Fruit fly (Drosophila melanogaster) whole organism, embryonic: ENCODE results near the gene anox.

Experiments used
- Atf-2 ChIP-seq: fragments of 200-800 bp; sonication (Bioruptor generic); optimal IDR thresholded peaks from 2 replicates; lab custom pipeline; 2016; ENCODE audit warnings: missing biosample characterization, missing genetic modification characterization
- Bgb ChIP-seq: fragments of 200-800 bp; sonication (Bioruptor generic); IDR thresholded peaks from 2 replicates; pipeline ENCODE4 v1.3.6; 2022; ENCODE audit warnings: missing biosample characterization, missing genetic modification characterization; ENCODE audit not compliant: partially characterized antibody
- Bteb2 ChIP-seq: fragments of 200-800 bp; sonication (Bioruptor generic); optimal IDR thresholded peaks from 2 replicates; lab custom pipeline; 2016; ENCODE audit warnings: missing biosample characterization, missing genetic modification characterization
- CG10462 ChIP-seq: fragments of 200-800 bp; sonication (Bioruptor generic); optimal IDR thresholded peaks from 2 replicates; lab custom pipeline; 2016; ENCODE audit warnings: missing biosample characterization, missing genetic modification characterization
- CG12071 ChIP-seq: fragments of 200-800 bp; sonication (Bioruptor generic); optimal IDR thresholded peaks from 3 replicates; lab custom pipeline; 2018; ENCODE audit warnings: missing biosample characterization, mild to moderate bottlenecking, missing genetic modification characterization
- CG12104 ChIP-seq: fragments of 200-800 bp; sonication (Bioruptor generic); optimal IDR thresholded peaks from 3 replicates; lab custom pipeline; 2016; ENCODE audit warnings: missing biosample characterization, missing genetic modification characterization
- CG15601 ChIP-seq: fragments of 200-800 bp; sonication (Bioruptor generic); optimal IDR thresholded peaks from 3 replicates; lab custom pipeline; 2019; ENCODE audit warnings: missing biosample characterization, mild to moderate bottlenecking, missing genetic modification characterization, moderate library complexity
- CG18262 ChIP-seq: fragments of 200-800 bp; optimal IDR thresholded peaks from 3 replicates; lab custom pipeline; 2019; ENCODE audit warnings: missing biosample characterization, mild to moderate bottlenecking, missing genetic modification characterization, moderate library complexity
- CG1832 ChIP-seq: fragments of 200-800 bp; sonication (Bioruptor generic); optimal IDR thresholded peaks from 2 replicates; lab custom pipeline; 2017; ENCODE audit warnings: missing biosample characterization, mild to moderate bottlenecking, missing genetic modification characterization, inconsistent platforms
- CG2678 ChIP-seq: fragments of 200-800 bp; sonication (Bioruptor generic); optimal IDR thresholded peaks from 3 replicates; lab custom pipeline; 2019; ENCODE audit warnings: missing biosample characterization, mild to moderate bottlenecking, missing genetic modification characterization, moderate library complexity
- CG30431 ChIP-seq: fragments of 200-800 bp; sonication (Bioruptor generic); optimal IDR thresholded peaks from 2 replicates; lab custom pipeline; 2017; ENCODE audit warnings: missing biosample characterization, missing genetic modification characterization
- CG31224 ChIP-seq: fragments of 200-800 bp; sonication (Bioruptor generic); IDR thresholded peaks from 2 replicates; pipeline ENCODE4 v1.3.6; 2022; ENCODE audit warnings: missing biosample characterization, missing genetic modification characterization
- CG3726 ChIP-seq: fragments of 200-800 bp; sonication (Bioruptor generic); IDR thresholded peaks from 3 replicates; pipeline ENCODE4, ENCODE4 v1.3.6; 2022; ENCODE audit warnings: missing biosample characterization, missing genetic modification characterization
- CG4282 ChIP-seq: fragments of 200-800 bp; sonication (Bioruptor generic); optimal IDR thresholded peaks from 2 replicates; lab custom pipeline; 2016; ENCODE audit warnings: missing biosample characterization, missing genetic modification characterization
- CG4854 ChIP-seq: fragments of 200-800 bp; sonication (Bioruptor generic); optimal IDR thresholded peaks from 2 replicates; lab custom pipeline; 2016; ENCODE audit warnings: missing biosample characterization, missing genetic modification characterization, inconsistent platforms
- CG8944 ChIP-seq: fragments of 200-800 bp; sonication (Bioruptor generic); optimal IDR thresholded peaks from 3 replicates; lab custom pipeline; 2016; ENCODE audit warnings: missing biosample characterization, missing genetic modification characterization
- CG9932 ChIP-seq: fragments of 200-800 bp; sonication (Bioruptor generic); IDR thresholded peaks from 2 replicates; pipeline ENCODE4 v1.3.6; 2022; ENCODE audit warnings: missing biosample characterization, missing genetic modification characterization
- D19B ChIP-seq: fragments of 200-800 bp; sonication (Bioruptor generic); optimal IDR thresholded peaks from 2 replicates; lab custom pipeline; 2017; ENCODE audit warnings: missing biosample characterization, mild to moderate bottlenecking, missing genetic modification characterization
- Ets97D ChIP-seq: fragments of 200-800 bp; sonication (Bioruptor generic); optimal IDR thresholded peaks from 3 replicates; lab custom pipeline; 2016; ENCODE audit warnings: missing biosample characterization, missing genetic modification characterization
- Fer1 ChIP-seq: fragments of 200-800 bp; sonication (Bioruptor generic); optimal IDR thresholded peaks from 2 replicates; lab custom pipeline; 2017; ENCODE audit warnings: missing biosample characterization, mild to moderate bottlenecking, missing genetic modification characterization
- Gug ChIP-seq: fragments of 200-800 bp; sonication (Bioruptor generic); IDR thresholded peaks from 4 replicates; pipeline ENCODE4 v1.3.6; 2022; ENCODE audit warnings: missing biosample characterization, missing genetic modification characterization
- H15 ChIP-seq: fragments of 200-800 bp; sonication (Bioruptor generic); IDR thresholded peaks from 3 replicates; pipeline ENCODE4 v1.3.6; 2022; ENCODE audit warnings: missing biosample characterization, missing genetic modification characterization
- HLH54F ChIP-seq: fragments of 200-800 bp; sonication (Bioruptor generic); optimal IDR thresholded peaks from 3 replicates; lab custom pipeline; 2016; ENCODE audit warnings: missing biosample characterization, missing genetic modification characterization
- HmgZ ChIP-seq: fragments of 200-800 bp; sonication (Bioruptor generic); optimal IDR thresholded peaks from 2 replicates; lab custom pipeline; 2018; ENCODE audit warnings: missing biosample characterization, mild to moderate bottlenecking, missing genetic modification characterization
- NC2α ChIP-seq: fragments of 200-800 bp; sonication (Bioruptor generic); optimal IDR thresholded peaks from 2 replicates; lab custom pipeline; 2016; ENCODE audit warnings: missing biosample characterization, missing genetic modification characterization
- Pdp1 ChIP-seq, 2 experiments: fragments of 200-800 bp; sonication (Bioruptor generic); optimal IDR thresholded peaks; 3 replicates each; lab custom pipeline; 2016; ENCODE audit warnings: missing biosample characterization in 2 of 2, missing genetic modification characterization in 2 of 2, mild to moderate bottlenecking in 1 of 2, moderate library complexity in 1 of 2
- Usf ChIP-seq: fragments of 200-800 bp; sonication (Bioruptor generic); optimal IDR thresholded peaks from 2 replicates; lab custom pipeline; 2017; ENCODE audit warnings: missing genotype, missing biosample characterization, missing genetic modification characterization
- ac ChIP-seq: fragments of 200-800 bp; sonication (Bioruptor generic); optimal IDR thresholded peaks from 3 replicates; lab custom pipeline; 2017; ENCODE audit warnings: missing biosample characterization, mild to moderate bottlenecking, missing genetic modification characterization
- caup ChIP-seq: fragments of 200-800 bp; sonication (Bioruptor generic); optimal IDR thresholded peaks from 3 replicates; lab custom pipeline; 2017; ENCODE audit warnings: missing biosample characterization, mild to moderate bottlenecking, missing genetic modification characterization, moderate library complexity; ENCODE audit not compliant: severe bottlenecking
- chif ChIP-seq, 2 experiments: fragments of 200-800 bp; sonication (Bioruptor generic); optimal IDR thresholded peaks; 3 replicates each; lab custom pipeline; 2016; ENCODE audit warnings: missing biosample characterization in 2 of 2, missing genetic modification characterization in 2 of 2
- esg ChIP-seq: fragments of 200-800 bp; sonication (Bioruptor generic); conservative IDR thresholded peaks from 2 replicates; pipeline ENCODE4 v1.3.6; 2022; ENCODE audit warnings: missing biosample characterization, missing genetic modification characterization
- fu2 ChIP-seq: fragments of 200-800 bp; sonication (Bioruptor generic); optimal IDR thresholded peaks from 2 replicates; lab custom pipeline; 2016; ENCODE audit warnings: missing biosample characterization, missing genetic modification characterization
- gcm2 ChIP-seq: fragments of 200-800 bp; sonication (Bioruptor generic); optimal IDR thresholded peaks from 2 replicates; lab custom pipeline; 2016; ENCODE audit warnings: missing biosample characterization, missing genetic modification characterization
- hb ChIP-seq: fragments of 200-800 bp; sonication (Bioruptor generic); IDR thresholded peaks from 3 replicates; pipeline ENCODE4 v1.3.6; 2022; ENCODE audit warnings: missing biosample characterization, missing genetic modification characterization; ENCODE audit not compliant: partially characterized antibody
- jing ChIP-seq: fragments of 200-800 bp; sonication (Bioruptor generic); optimal IDR thresholded peaks from 2 replicates; lab custom pipeline; 2018; ENCODE audit warnings: missing biosample characterization, mild to moderate bottlenecking, missing genetic modification characterization
- lab ChIP-seq: fragments of 200-800 bp; sonication (Bioruptor generic); optimal IDR thresholded peaks from 3 replicates; lab custom pipeline; 2017; ENCODE audit warnings: missing biosample characterization, missing genetic modification characterization, mild to moderate bottlenecking, moderate library complexity, missing genetic modification reagents
- mirr ChIP-seq: fragments of 200-800 bp; sonication (Bioruptor generic); optimal IDR thresholded peaks from 3 replicates; lab custom pipeline; 2018; ENCODE audit warnings: missing biosample characterization, mild to moderate bottlenecking, missing genetic modification characterization
- nerfin-2 ChIP-seq: fragments of 200-800 bp; sonication (Bioruptor generic); IDR thresholded peaks from 2 replicates; pipeline ENCODE4 v1.3.6; 2022; ENCODE audit warnings: missing biosample characterization, missing genetic modification characterization; ENCODE audit not compliant: partially characterized antibody
- pb ChIP-seq: fragments of 200-800 bp; sonication (Bioruptor generic); optimal IDR thresholded peaks from 3 replicates; lab custom pipeline; 2016; ENCODE audit warnings: missing biosample characterization, missing genetic modification characterization
- psq ChIP-seq: fragments of 200-800 bp; sonication (Bioruptor generic); optimal IDR thresholded peaks from 2 replicates; lab custom pipeline; 2017; ENCODE audit warnings: missing biosample characterization, missing genetic modification characterization
- row ChIP-seq: fragments of 200-800 bp; sonication (Bioruptor generic); IDR thresholded peaks from 3 replicates; pipeline ENCODE4 v1.3.6; 2022; ENCODE audit warnings: missing biosample characterization, missing genetic modification characterization
- salm ChIP-seq: fragments of 200-800 bp; sonication (Bioruptor generic); optimal IDR thresholded peaks from 2 replicates; lab custom pipeline; 2018; ENCODE audit warnings: missing biosample characterization, mild to moderate bottlenecking, missing genetic modification characterization
- sc ChIP-seq, 3 experiments: fragments of >200 bp in 2 of 3; fragments of 200-800 bp in 1 of 3; sonication (Bioruptor generic) in 1 of 3; optimal IDR thresholded peaks; 2 replicates in 2 of 3; 3 replicates in 1 of 3; lab custom pipeline; 2017; ENCODE audit warnings: mild to moderate bottlenecking in 1 of 3, missing biosample characterization in 1 of 3, missing genetic modification characterization in 1 of 3, missing genetic modification reagents in 1 of 3
- sens-2 ChIP-seq: fragments of 200-800 bp; sonication (Bioruptor generic); IDR thresholded peaks from 2 replicates; pipeline ENCODE4 v1.3.6; 2022; ENCODE audit warnings: missing biosample characterization, missing genetic modification characterization
- seq ChIP-seq: fragments of 200-800 bp; sonication (Bioruptor generic); IDR thresholded peaks from 2 replicates; pipeline ENCODE4 v1.3.6; 2022; ENCODE audit warnings: missing biosample characterization, missing genetic modification characterization
- shn ChIP-seq: fragments of 200-800 bp; sonication (Bioruptor generic); optimal IDR thresholded peaks from 3 replicates; lab custom pipeline; 2016; ENCODE audit warnings: missing biosample characterization, missing genetic modification characterization
- so ChIP-seq: fragments of 200-800 bp; sonication (Bioruptor generic); IDR thresholded peaks from 3 replicates; pipeline ENCODE4 v1.3.6; 2022; ENCODE audit warnings: missing biosample characterization, missing genetic modification characterization
- zen2 ChIP-seq: fragments of 200-800 bp; sonication (Bioruptor generic); IDR thresholded peaks from 3 replicates; pipeline ENCODE4 v1.3.6; 2022; ENCODE audit warnings: missing biosample characterization, missing genetic modification characterization; ENCODE audit not compliant: partially characterized antibody
- zfh1 ChIP-seq: fragments of 200-800 bp; sonication (Bioruptor generic); IDR thresholded peaks from 3 replicates; pipeline ENCODE4 v1.3.6; 2022; ENCODE audit warnings: missing biosample characterization, missing genetic modification characterization

The anox gene

DNA sequence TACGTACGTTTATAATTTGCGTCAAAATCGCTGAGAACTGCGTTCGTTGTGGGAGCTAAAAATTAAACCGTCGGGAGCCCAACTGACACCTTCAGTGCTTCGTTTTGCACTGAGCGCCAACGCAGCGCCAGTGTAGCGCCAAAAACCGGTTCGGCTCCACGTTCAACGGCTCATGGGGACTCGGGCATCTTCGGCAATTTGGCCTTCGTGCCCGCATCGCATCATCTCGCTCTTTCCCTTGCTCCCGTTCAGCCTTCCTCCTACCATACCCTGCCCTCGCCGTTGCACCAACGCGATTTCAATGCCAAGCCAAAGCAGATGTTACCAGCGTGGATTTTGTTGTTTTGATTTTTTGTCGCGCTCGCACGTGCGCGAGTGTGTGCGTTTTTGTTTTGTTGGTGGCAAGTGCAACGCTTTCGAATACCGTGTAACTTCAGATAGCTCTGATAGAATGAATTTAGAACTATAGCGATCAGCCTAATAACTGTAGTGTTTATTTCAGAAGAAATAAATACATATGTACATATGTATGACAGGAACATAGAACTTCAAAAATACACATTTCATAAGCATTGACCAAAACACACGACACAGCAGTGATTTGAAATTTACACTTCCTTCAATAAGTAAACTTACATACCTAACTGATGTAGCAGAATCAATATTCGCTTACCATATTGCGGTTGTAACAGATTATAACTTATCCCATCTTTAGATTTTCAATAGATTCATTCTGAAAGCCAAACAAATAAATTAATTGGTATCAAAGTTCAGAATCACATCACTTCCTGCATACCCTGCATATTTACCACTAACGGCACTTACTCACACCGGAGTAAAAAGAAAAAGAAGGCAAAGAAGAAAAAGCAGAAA is 37.8 kb downstream of the anox start, which contains the start of gene Mnr (continued):
- no peak for TF ChIP-seq Ets97D
- TF ChIP-seq CG31224 (GFP tag; lab: Robert Waterston, UW) = no peak
- no peak for TF ChIP-seq esg (GFP tag; lab: Robert Waterston, UW)
- TF ChIP-seq CG12104 (GFP tag; lab: Kevin White, UChicago) = no peak
- no peak for TF ChIP-seq CG8944 (GFP tag; lab: Kevin White, UChicago)
- TF ChIP-seq CG10462 (GFP tag; lab: Kevin White, UChicago) = no peak
- no peak for TF ChIP-seq ac (GFP tag; lab: Kevin White, UChicago)
- no peak for TF ChIP-seq zfh1 (GFP tag; lab: Robert Waterston, UW)
- no peak for TF ChIP-seq Bteb2 (GFP tag; lab: Kevin White, UChicago)
- TF ChIP-seq NC2α (GFP tag; lab: Kevin White, UChicago) = no peak
- no peak for TF ChIP-seq nerfin-2 (GFP tag; lab: Robert Waterston, UW)
- TF ChIP-seq jing (GFP tag; lab: Kevin White, UChicago) = no peak
- TF ChIP-seq lab = peak; percentile 25
- TF ChIP-seq Pdp1 (GFP tag; optimal IDR thresholded peaks at IDR 0.05; lab: Kevin White, UChicago) = peak in 1 of 2 experiments; percentile 38
- peak; percentile 71 for TF ChIP-seq CG1832 (GFP tag; lab: Kevin White, UChicago)
- no peak; the same call in 1 of the 2 replicates for TF ChIP-seq CG9932 (GFP tag; lab: Robert Waterston, UW)
- TF ChIP-seq Usf = no peak
- peak; percentile 28 for TF ChIP-seq gcm2
- peak; percentile 14 for TF ChIP-seq CG18262 (tag; lab: Kevin White, UChicago)
- TF ChIP-seq CG12071 (GFP tag; lab: Kevin White, UChicago) = no peak
- TF ChIP-seq pb (GFP tag; lab: Kevin White, UChicago) = no peak
- no peak for TF ChIP-seq hb (GFP tag; lab: Robert Waterston, UW)
- no peak for TF ChIP-seq fu2 (GFP tag; lab: Kevin White, UChicago)
- no peak for TF ChIP-seq row (GFP tag; lab: Robert Waterston, UW)
- peak; percentile 20 for TF ChIP-seq Fer1 (GFP tag; lab: Kevin White, UChicago)
- TF ChIP-seq Bgb (GFP tag; lab: Robert Waterston, UW) = peak; percentile 43; the same call in 1 of the 2 replicates
- no peak for TF ChIP-seq HLH54F (GFP tag; lab: Kevin White, UChicago)
- no peak for TF ChIP-seq HmgZ (tag; lab: Kevin White, UChicago)
- no peak for TF ChIP-seq sens-2 (GFP tag; lab: Robert Waterston, UW)
- no peak for TF ChIP-seq CG3726
- TF ChIP-seq shn (GFP tag; lab: Kevin White, UChicago) = no peak
- no peak for TF ChIP-seq psq (GFP tag; lab: Kevin White, UChicago)
- no peak for TF ChIP-seq caup
- TF ChIP-seq CG30431 (GFP tag; lab: Kevin White, UChicago) = no peak
- TF ChIP-seq Gug = no peak
- no peak for TF ChIP-seq zen2
- TF ChIP-seq salm = no peak
- TF ChIP-seq seq = peak; percentile 36; the same call in 1 of the 2 replicates
- TF ChIP-seq chif (GFP tag; optimal IDR thresholded peaks at IDR 0.05; lab: Kevin White, UChicago) = no peak
- TF ChIP-seq Atf-2 (GFP tag; lab: Kevin White, UChicago) = no peak
- peak; percentile 76 for TF ChIP-seq D19B
- 0 out of 3 replicates have a peak, but pooled peaks have one; percentile 9 for TF ChIP-seq so (GFP tag; lab: Robert Waterston, UW)
- TF ChIP-seq sc (optimal IDR thresholded peaks at IDR 0.05; lab: Kevin White, UChicago) = no peak
- no peak for TF ChIP-seq sc (GFP tag; optimal IDR thresholded peaks at IDR 0.05; lab: Kevin White, UChicago)
- TF ChIP-seq CG2678 = peak; percentile 13
- no peak for TF ChIP-seq CG4282 (GFP tag; lab: Kevin White, UChicago)
- TF ChIP-seq H15 = no peak
- TF ChIP-seq CG4854 = no peak
- no peak for TF ChIP-seq CG15601 (tag; lab: Kevin White, UChicago)
- peak; percentile 60 for TF ChIP-seq mirr (GFP tag; lab: Kevin White, UChicago)
